Worm (Caenorhabditis elegans) whole organism, midembryonic: ENCODE data around the gene M106.2.

Experiments
- T22C8.4 ChIP-seq: fragments of 200-800 bp; sonication (Bioruptor generic); IDR thresholded peaks from 2 replicates; pipeline ENCODE4 v1.3.6; 2022; ENCODE audit warnings: missing genetic modification characterization, missing compliant biosample characterization
- cog-1 ChIP-seq: sonication (generic microtip); optimal IDR thresholded peaks from 2 replicates; lab custom pipeline; 2016; ENCODE audit warnings: missing genetic modification characterization, missing compliant biosample characterization
- tab-1 ChIP-seq: fragments of 200-800 bp; sonication (Bioruptor generic); IDR thresholded peaks from 2 replicates; pipeline ENCODE4 v1.3.6; 2022; ENCODE audit warnings: missing genetic modification characterization, missing compliant biosample characterization

- TF ChIP-seq tab-1 (no peak), T22C8.4 (GFP tag; lab: Robert Waterston, UW) (no peak), cog-1 (no peak)
Observed at ce11 chrII:10859359-10859758, 9.6 kb upstream of the M106.2 start.
